Worm (Caenorhabditis elegans) whole organism, L1 larva: ENCODE data around the gene T26E4.7.

Experiments used
- C04F5.9 ChIP-seq: sonication (generic microtip); optimal IDR thresholded peaks from 2 replicates; lab custom pipeline; 2016; ENCODE audit warnings: missing genetic modification characterization, missing compliant biosample characterization
- C34B4.2 ChIP-seq: sonication (generic microtip); optimal IDR thresholded peaks from 2 replicates; lab custom pipeline; 2017; ENCODE audit warnings: mild to moderate bottlenecking, missing genetic modification characterization, missing compliant biosample characterization
- aha-1 ChIP-seq: fragments of 150-350 bp; optimal IDR thresholded peaks from 2 replicates; lab custom pipeline; 2014; ENCODE audit warnings: missing biosample characterization, missing genetic modification characterization
- blmp-1 ChIP-seq: fragments of 150-350 bp; optimal IDR thresholded peaks from 2 replicates; lab custom pipeline; 2014; ENCODE audit warnings: missing biosample characterization, missing genetic modification characterization
- ceh-8 ChIP-seq: fragments of 200-800 bp; sonication (Bioruptor generic); optimal IDR thresholded peaks from 2 replicates; lab custom pipeline; 2018; ENCODE audit warnings: mild to moderate bottlenecking, missing genetic modification characterization, moderate library complexity, missing compliant biosample characterization
- ces-1 ChIP-seq: fragments of 150-350 bp; optimal IDR thresholded peaks from 2 replicates; lab custom pipeline; 2014; ENCODE audit warnings: missing biosample characterization, missing genetic modification reagents, missing genetic modification characterization
- dsc-1 ChIP-seq: sonication (generic microtip); optimal IDR thresholded peaks from 2 replicates; lab custom pipeline; 2016; ENCODE audit warnings: mild to moderate bottlenecking, missing genetic modification characterization, missing compliant biosample characterization
- efl-1 ChIP-seq, 4 experiments: fragments of 150-350 bp; optimal IDR thresholded peaks in 3 of 4; peaks in 1 of 4; 1 replicate in 1 of 4; 2 replicates in 3 of 4; lab custom pipeline; 2014; ENCODE audit warnings: missing biosample characterization in 2 of 4, missing genetic modification characterization in 2 of 4, missing genetic modification reagents in 2 of 4
- efl-3 ChIP-seq: fragments of 200-800 bp; sonication (Bioruptor generic); optimal IDR thresholded peaks from 2 replicates; lab custom pipeline; 2018; ENCODE audit warnings: mild to moderate bottlenecking, missing genetic modification characterization, missing compliant biosample characterization
- egl-13 ChIP-seq: sonication (generic microtip); optimal IDR thresholded peaks from 2 replicates; lab custom pipeline; 2016; ENCODE audit warnings: missing genotype, missing genetic modification reagents, missing genetic modification characterization, missing compliant biosample characterization
- elt-3 ChIP-seq, 6 experiments: fragments of 150-350 bp in 1 of 6; sonication (generic microtip); optimal IDR thresholded peaks; 2 replicates each; lab custom pipeline; 2017 to 2018; ENCODE audit warnings: missing biosample characterization in 6 of 6, missing genetic modification characterization in 6 of 6, inconsistent platforms in 1 of 6
- fkh-4 ChIP-seq: sonication (generic microtip); optimal IDR thresholded peaks from 2 replicates; lab custom pipeline; 2016; ENCODE audit warnings: missing compliant biosample characterization, missing genetic modification characterization, borderline replicate concordance
- fkh-8 ChIP-seq: sonication (generic microtip); optimal IDR thresholded peaks from 2 replicates; lab custom pipeline; 2016; ENCODE audit warnings: mild to moderate bottlenecking, missing genetic modification characterization, missing compliant biosample characterization
- grh-1 ChIP-seq: fragments of 200-800 bp; sonication (Bioruptor generic); IDR thresholded peaks from 2 replicates; pipeline ENCODE4 v1.3.6; 2022; ENCODE audit warnings: missing genetic modification reagents, missing genetic modification characterization, missing compliant biosample characterization
- hlh-17 ChIP-seq: fragments of 200-800 bp; sonication (Bioruptor generic); optimal IDR thresholded peaks from 2 replicates; lab custom pipeline; 2018; ENCODE audit warnings: missing genetic modification characterization, mild to moderate bottlenecking, missing compliant biosample characterization, moderate library complexity, borderline replicate concordance
- hlh-4 ChIP-seq: sonication (generic microtip); optimal IDR thresholded peaks from 2 replicates; lab custom pipeline; 2016; ENCODE audit warnings: mild to moderate bottlenecking, missing genetic modification characterization, missing compliant biosample characterization
- irx-1 ChIP-seq: sonication (generic microtip); optimal IDR thresholded peaks from 2 replicates; lab custom pipeline; 2016; ENCODE audit warnings: missing genetic modification characterization, missing compliant biosample characterization
- lin-14 ChIP-seq: fragments of 200-800 bp; sonication (Bioruptor generic); optimal IDR thresholded peaks from 2 replicates; lab custom pipeline; 2018; ENCODE audit warnings: mild to moderate bottlenecking, missing genetic modification characterization, moderate library complexity, missing compliant biosample characterization
- lin-15B ChIP-seq: fragments of 150-350 bp; sonication (generic microtip); optimal IDR thresholded peaks from 3 replicates; lab custom pipeline; 2014; ENCODE audit warnings: missing biosample characterization, missing genetic modification characterization
- lir-3 ChIP-seq: sonication (generic microtip); optimal IDR thresholded peaks from 2 replicates; lab custom pipeline; 2016; ENCODE audit warnings: mild to moderate bottlenecking, missing genetic modification characterization, moderate library complexity, missing compliant biosample characterization; ENCODE audit not compliant: poor library complexity
- lsy-2 ChIP-seq, 2 experiments: fragments of 150-350 bp; optimal IDR thresholded peaks; 2 replicates each; lab custom pipeline; 2014; ENCODE audit warnings: missing biosample characterization in 2 of 2, missing genetic modification characterization in 2 of 2
- mab-9 ChIP-seq: fragments of 200-800 bp; sonication (Bioruptor generic); IDR thresholded peaks from 2 replicates; pipeline ENCODE4 v1.3.6; 2022; ENCODE audit warnings: missing genetic modification reagents, missing genetic modification characterization, missing compliant biosample characterization
- mef-2 ChIP-seq: fragments of 150-350 bp; optimal IDR thresholded peaks from 2 replicates; lab custom pipeline; 2014; ENCODE audit warnings: missing biosample characterization, missing genetic modification characterization
- nhr-12 ChIP-seq: sonication (generic microtip); optimal IDR thresholded peaks from 2 replicates; lab custom pipeline; 2017; ENCODE audit warnings: missing biosample characterization, missing genetic modification characterization
- nhr-19 ChIP-seq: fragments of 200-800 bp; sonication (Bioruptor generic); conservative IDR thresholded peaks from 2 replicates; pipeline ENCODE4 v1.3.6; 2022; ENCODE audit warnings: missing genetic modification characterization, missing compliant biosample characterization
- nhr-28 ChIP-seq: fragments of 150-350 bp; optimal IDR thresholded peaks from 2 replicates; lab custom pipeline; 2014; ENCODE audit warnings: missing biosample characterization, missing genetic modification characterization
- nhr-84 ChIP-seq: sonication (generic microtip); optimal IDR thresholded peaks from 2 replicates; lab custom pipeline; 2017; ENCODE audit warnings: missing biosample characterization, missing genetic modification characterization
- nhr-85 ChIP-seq: sonication (generic microtip); peaks from one replicate; lab custom pipeline; 2016; ENCODE audit warnings: missing genetic modification characterization, inconsistent platforms, missing compliant biosample characterization
- nhr-90 ChIP-seq: sonication (generic microtip); optimal IDR thresholded peaks from 2 replicates; lab custom pipeline; 2016; ENCODE audit warnings: mild to moderate bottlenecking, missing genetic modification characterization, missing compliant biosample characterization; ENCODE audit not compliant: poor library complexity
- pag-3 ChIP-seq: sonication (generic microtip); optimal IDR thresholded peaks from 2 replicates; lab custom pipeline; 2017; ENCODE audit warnings: missing genetic modification characterization, mild to moderate bottlenecking, missing compliant biosample characterization, antibody characterized with exemption, borderline replicate concordance; ENCODE audit not compliant: insufficient read depth
- pax-3 ChIP-seq: fragments of 200-800 bp; sonication (Bioruptor generic); optimal IDR thresholded peaks from 2 replicates; lab custom pipeline; 2018; ENCODE audit warnings: mild to moderate bottlenecking, missing genetic modification characterization, moderate library complexity, missing compliant biosample characterization
- skn-1 ChIP-seq: fragments of 150-350 bp; optimal IDR thresholded peaks from 2 replicates; lab custom pipeline; 2014; ENCODE audit warnings: missing biosample characterization, missing genetic modification characterization
- tbx-2 ChIP-seq: sonication (generic microtip); optimal IDR thresholded peaks from 2 replicates; lab custom pipeline; 2016; ENCODE audit warnings: missing genetic modification characterization, missing compliant biosample characterization
- unc-130 ChIP-seq: fragments of 150-350 bp; optimal IDR thresholded peaks from 2 replicates; lab custom pipeline; 2017; ENCODE audit warnings: missing biosample characterization, missing genetic modification characterization, inconsistent platforms
- unc-30 ChIP-seq: sonication (generic microtip); optimal IDR thresholded peaks from 2 replicates; lab custom pipeline; 2017; ENCODE audit warnings: missing biosample characterization, missing genetic modification characterization
- zag-1 ChIP-seq: fragments of 150-350 bp; optimal IDR thresholded peaks from 2 replicates; lab custom pipeline; 2014; ENCODE audit warnings: missing biosample characterization, missing genetic modification characterization
- ztf-11 ChIP-seq, 2 experiments: sonication (generic microtip); optimal IDR thresholded peaks; 2 replicates each; lab custom pipeline; 2016 to 2017; ENCODE audit warnings: missing genetic modification characterization in 2 of 2, missing biosample characterization in 1 of 2, missing compliant biosample characterization in 1 of 2

The T26E4.7 gene

ce11 chrV:15766122-15766594, 27.2 kb upstream of the T26E4.7 start, which contains the start of the genes haf-3 and F57A10.2 (continued):
- TF ChIP-seq ceh-8 (GFP tag; lab: Kevin White, UChicago): peak; percentile 86
- TF ChIP-seq pax-3 (tag; lab: Kevin White, UChicago): peak; percentile 80
- TF ChIP-seq tbx-2 (tag; lab: Kevin White, UChicago): peak; percentile 94
- TF ChIP-seq irx-1 (tag; lab: Kevin White, UChicago): peak; percentile 92

ce11 chrV:15767385-15767784, 26.0 kb upstream of the T26E4.7 start:
- TF ChIP-seq nhr-19 (GFP tag; lab: Robert Waterston, UW): peak; percentile 17; the same call in 1 of the 2 replicates

- TF ChIP-seq efl-1 (optimal IDR thresholded peaks at IDR 0.05; lab: Kevin White, UChicago): no peak
- peak in 1 of 2 experiments; percentile 81 for TF ChIP-seq efl-1 (GFP tag; optimal IDR thresholded peaks at IDR 0.05 in 1 of 2; lab: Kevin White, UChicago)
- TF ChIP-seq ces-1 (GFP tag; lab: Kevin White, UChicago): no peak
- TF ChIP-seq, all 84 proteins: peak for 1
These were observed 24.3 kb upstream of the T26E4.7 start, which contains the start of gene F57A10.4 for ce11 chrV:15769072-15769471. Gene F57A10.4, plus strand, starts transcription at chrV:15769438.

- TF ChIP-seq nhr-12 (tag; lab: Kevin White, UChicago) (no peak), nhr-85 (tag; lab: Kevin White, UChicago) (no peak), elt-3 (tag; optimal IDR thresholded peaks at IDR 0.05; lab: Kevin White, UChicago) (no peak), nhr-84 (tag; lab: Kevin White, UChicago) (no peak), pag-3 (tag; lab: Kevin White, UChicago) (no peak), hlh-4 (tag; lab: Kevin White, UChicago) (no peak), grh-1 (GFP tag; lab: Robert Waterston, UW) (no peak), fkh-4 (tag; lab: Kevin White, UChicago) (no peak), hlh-17 (GFP tag; lab: Kevin White, UChicago) (no peak), nhr-90 (no peak), efl-3 (no peak), lin-15B (tag; lab: Kevin White, UChicago) (no peak), mab-9 (GFP tag; lab: Robert Waterston, UW) (no peak), C34B4.2 (tag; lab: Kevin White, UChicago) (no peak), zag-1 (tag; lab: Kevin White, UChicago) (no peak), egl-13 (no peak), dsc-1 (tag; lab: Kevin White, UChicago) (no peak), ztf-11 (tag; optimal IDR thresholded peaks at IDR 0.05; lab: Kevin White, UChicago) (no peak)
- TF ChIP-seq, all 84 proteins: peak for 0
These were observed 20.2 kb upstream of the T26E4.7 start, which contains the start of gene nhr-60 for ce11 chrV:15773141-15773540. Gene nhr-60, minus strand, starts transcription at chrV:15773241.

- TF ChIP-seq unc-130 (tag; lab: Kevin White, UChicago) (no peak), ceh-8 (GFP tag; lab: Kevin White, UChicago) (no peak), C04F5.9 (tag; lab: Kevin White, UChicago) (no peak), mef-2 (no peak), ztf-11 (tag; optimal IDR thresholded peaks at IDR 0.05; lab: Kevin White, UChicago) (no peak), efl-1 (optimal IDR thresholded peaks at IDR 0.05; lab: Kevin White, UChicago) (no peak), efl-1 (GFP tag; optimal IDR thresholded peaks at IDR 0.05 in 1 of 2; lab: Kevin White, UChicago) (peak in 1 of 2 experiments; percentile 78), zag-1 (tag; lab: Kevin White, UChicago) (no peak), nhr-84 (tag; lab: Kevin White, UChicago) (no peak), lin-14 (GFP tag; lab: Kevin White, UChicago) (peak; percentile 10), blmp-1 (peak; percentile 18), unc-30 (tag; lab: Kevin White, UChicago) (no peak), dsc-1 (tag; lab: Kevin White, UChicago) (no peak), lsy-2 (tag; optimal IDR thresholded peaks at IDR 0.05; lab: Kevin White, UChicago) (no peak), aha-1 (tag; lab: Kevin White, UChicago) (no peak), nhr-28 (tag; lab: Kevin White, UChicago) (no peak), lir-3 (tag; lab: Kevin White, UChicago) (no peak), skn-1 (tag; lab: Kevin White, UChicago) (no peak), fkh-8 (tag; lab: Kevin White, UChicago) (peak; percentile 14)
These were observed 19.4 kb upstream of the T26E4.7 start for ce11 chrV:15773941-15774340.
